Worm (Caenorhabditis elegans): Measurements from ENCODE around the gene srx-88.

DNA sequence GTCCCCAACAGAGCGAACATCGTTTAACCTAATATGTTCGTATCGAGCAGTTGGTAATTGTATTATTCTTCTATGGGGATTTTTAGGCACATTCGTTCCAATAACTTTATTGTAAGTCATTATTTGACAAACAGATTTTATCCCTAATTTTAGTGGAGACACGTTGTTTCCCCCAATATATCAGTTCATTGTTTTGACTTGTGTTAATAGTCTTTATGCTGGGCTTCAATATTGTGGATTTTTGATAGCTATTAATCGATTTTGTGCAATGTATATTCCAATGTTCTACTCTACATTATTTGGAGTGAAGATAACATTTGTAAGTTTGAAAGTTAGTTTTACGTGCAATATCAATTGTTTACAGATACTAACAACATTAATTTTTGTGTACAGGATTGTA, 10.6 kb downstream of the srx-88 start:
- TF ChIP-seq ama-1 (optimal IDR thresholded peaks at IDR 0.05) (no peak), skn-1 (tag; optimal IDR thresholded peaks at IDR 0.05) (no peak)
